Worm (Caenorhabditis elegans) whole organism, L2 larva: ENCODE data around the gene Y38E10A.14.

ENCODE experiments used
- ama-1 ChIP-seq: fragments of 150-350 bp; optimal IDR thresholded peaks from 2 replicates; lab custom pipeline; 2018; ENCODE audit warnings: inconsistent platforms
- elt-1 ChIP-seq: fragments of 150-350 bp; optimal IDR thresholded peaks from 2 replicates; lab custom pipeline; 2014; ENCODE audit warnings: missing biosample characterization, missing genetic modification characterization
- gmeb-1 ChIP-seq: fragments of 150-350 bp; optimal IDR thresholded peaks from 2 replicates; lab custom pipeline; 2014; ENCODE audit warnings: missing biosample characterization, missing genetic modification characterization
- lsy-2 ChIP-seq, 2 experiments: fragments of 150-350 bp in 1 of 2; sonication (generic microtip) in 1 of 2; optimal IDR thresholded peaks; 2 replicates each; lab custom pipeline; 2014 to 2017; ENCODE audit warnings: missing biosample characterization in 2 of 2, missing genetic modification characterization in 2 of 2
- mdl-1 ChIP-seq, 2 experiments: fragments of 150-350 bp in 1 of 2; sonication (generic microtip) in 1 of 2; optimal IDR thresholded peaks; 2 replicates each; lab custom pipeline; 2017; ENCODE audit warnings: missing biosample characterization in 2 of 2, missing genetic modification characterization in 2 of 2
- nhr-23 ChIP-seq: fragments of 150-350 bp; optimal IDR thresholded peaks from 2 replicates; lab custom pipeline; 2014; ENCODE audit warnings: missing biosample characterization, missing genetic modification reagents, missing genetic modification characterization
- nhr-6 ChIP-seq: fragments of 150-350 bp; optimal IDR thresholded peaks from 2 replicates; lab custom pipeline; 2014; ENCODE audit warnings: missing biosample characterization, missing genetic modification characterization
- ztf-4 ChIP-seq: fragments of 150-350 bp; optimal IDR thresholded peaks from 2 replicates; lab custom pipeline; 2014; ENCODE audit warnings: missing biosample characterization, missing genetic modification characterization

- TF ChIP-seq nhr-6: no peak
- TF ChIP-seq mdl-1 (tag; optimal IDR thresholded peaks at IDR 0.05; lab: Kevin White, UChicago): no peak
- no peak for TF ChIP-seq lsy-2 (tag; optimal IDR thresholded peaks at IDR 0.05; lab: Kevin White, UChicago)
- no peak for TF ChIP-seq nhr-23 (tag; lab: Kevin White, UChicago)
- no peak for TF ChIP-seq gmeb-1 (tag; lab: Kevin White, UChicago)
- no peak for TF ChIP-seq elt-1 (tag; lab: Kevin White, UChicago)
- no peak for TF ChIP-seq ama-1
- no peak for TF ChIP-seq ztf-4 (tag; lab: Kevin White, UChicago)
Measured at ce11 chrII:12622843-12623242, 1.5 kb downstream of the Y38E10A.14 start.
